Worm (Caenorhabditis elegans): ENCODE measurements around the gene kin-36.

ce11 chrIV:4665079-4665478, 13.7 kb upstream of the kin-36 start, which contains the start of gene F29B9.1:
- TF ChIP-seq gei-8 (GFP tag; optimal IDR thresholded peaks at IDR 0.05) (no peak), nhr-11 (tag; optimal IDR thresholded peaks at IDR 0.05) (no peak), lsy-2 (tag; optimal IDR thresholded peaks at IDR 0.05) (no peak)
